Fruit fly (Drosophila melanogaster) whole organism, embryonic: ENCODE data around the gene Tm1.

ENCODE experiments used
- Bdp1 ChIP-seq: fragments of 200-800 bp; sonication (Bioruptor generic); optimal IDR thresholded peaks from 3 replicates; lab custom pipeline; 2016; ENCODE audit warnings: missing biosample characterization, missing genetic modification characterization
- Bteb2 ChIP-seq: fragments of 200-800 bp; sonication (Bioruptor generic); optimal IDR thresholded peaks from 2 replicates; lab custom pipeline; 2016; ENCODE audit warnings: missing biosample characterization, missing genetic modification characterization
- CG11560 ChIP-seq: fragments of 200-800 bp; sonication (Bioruptor generic); IDR thresholded peaks from 3 replicates; pipeline ENCODE4 v1.3.6; 2022; ENCODE audit warnings: missing biosample characterization, missing genetic modification characterization
- CG12744 ChIP-seq: fragments of 200-800 bp; sonication (Bioruptor generic); optimal IDR thresholded peaks from 2 replicates; lab custom pipeline; 2016; ENCODE audit warnings: missing biosample characterization, missing genetic modification characterization
- CG14441 ChIP-seq: fragments of 200-800 bp; sonication (Bioruptor generic); IDR thresholded peaks from 2 replicates; pipeline ENCODE4 v1.3.6; 2022; ENCODE audit warnings: missing biosample characterization, missing genetic modification characterization
- CG15696 ChIP-seq: fragments of 200-800 bp; sonication (Bioruptor generic); optimal IDR thresholded peaks from 2 replicates; lab custom pipeline; 2019; ENCODE audit warnings: missing biosample characterization, mild to moderate bottlenecking, missing genetic modification characterization, moderate library complexity
- CG17802 ChIP-seq: fragments of 200-800 bp; sonication (Bioruptor generic); optimal IDR thresholded peaks from 2 replicates; lab custom pipeline; 2018; ENCODE audit warnings: missing biosample characterization, mild to moderate bottlenecking, missing genetic modification characterization, moderate library complexity
- CG2116 ChIP-seq: fragments of 200-800 bp; sonication (Bioruptor generic); optimal IDR thresholded peaks from 3 replicates; lab custom pipeline; 2018; ENCODE audit warnings: missing biosample characterization, mild to moderate bottlenecking, missing genetic modification characterization
- CG2120 ChIP-seq: fragments of 200-800 bp; sonication (Bioruptor generic); optimal IDR thresholded peaks from 3 replicates; lab custom pipeline; 2016; ENCODE audit warnings: missing biosample characterization, missing genetic modification characterization
- CG30403 ChIP-seq: fragments of 200-800 bp; sonication (Bioruptor generic); optimal IDR thresholded peaks from 3 replicates; lab custom pipeline; 2016; ENCODE audit warnings: missing biosample characterization, missing genetic modification characterization
- CG32772 ChIP-seq: fragments of 200-800 bp; sonication (Bioruptor generic); IDR thresholded peaks from 2 replicates; pipeline ENCODE4 v1.3.6; 2022; ENCODE audit warnings: missing biosample characterization, missing genetic modification characterization
- CG33213 ChIP-seq: fragments of 200-800 bp; sonication (Bioruptor generic); optimal IDR thresholded peaks from 3 replicates; lab custom pipeline; 2016; ENCODE audit warnings: missing biosample characterization, missing genetic modification characterization
- CG3407 ChIP-seq: fragments of 200-800 bp; sonication (Bioruptor generic); optimal IDR thresholded peaks from 2 replicates; lab custom pipeline; 2018; ENCODE audit warnings: missing biosample characterization, mild to moderate bottlenecking, missing genetic modification characterization
- CG34224 ChIP-seq: fragments of 200-800 bp; sonication (Bioruptor generic); IDR thresholded peaks from 3 replicates; pipeline ENCODE4 v1.3.6; 2022; ENCODE audit warnings: missing biosample characterization, missing genetic modification characterization; ENCODE audit not compliant: partially characterized antibody
- CG6791 ChIP-seq: fragments of 200-800 bp; sonication (Bioruptor generic); IDR thresholded peaks from 3 replicates; pipeline ENCODE4 v1.3.6; 2022; ENCODE audit warnings: missing biosample characterization, missing genetic modification characterization; ENCODE audit not compliant: partially characterized antibody
- CG6813 ChIP-seq: fragments of 200-800 bp; sonication (Bioruptor generic); optimal IDR thresholded peaks from 2 replicates; lab custom pipeline; 2017; ENCODE audit warnings: missing biosample characterization, missing genetic modification characterization, mild to moderate bottlenecking, moderate library complexity, missing genetic modification reagents
- CG7271 ChIP-seq: fragments of 200-800 bp; sonication (Bioruptor generic); optimal IDR thresholded peaks from 2 replicates; lab custom pipeline; 2018; ENCODE audit warnings: missing biosample characterization, mild to moderate bottlenecking, missing genetic modification characterization, moderate library complexity
- CG7839 ChIP-seq: fragments of 200-800 bp; sonication (Bioruptor generic); optimal IDR thresholded peaks from 3 replicates; lab custom pipeline; 2018; ENCODE audit warnings: missing biosample characterization, mild to moderate bottlenecking, missing genetic modification characterization, moderate library complexity
- CoRest ChIP-seq: fragments of 200-800 bp; sonication (Bioruptor generic); optimal IDR thresholded peaks from 3 replicates; lab custom pipeline; 2018; ENCODE audit warnings: missing biosample characterization, mild to moderate bottlenecking, missing genetic modification characterization, moderate library complexity
- Dp ChIP-seq: fragments of 200-800 bp; sonication (Bioruptor generic); optimal IDR thresholded peaks from 2 replicates; lab custom pipeline; 2018; ENCODE audit warnings: missing biosample characterization, mild to moderate bottlenecking, missing genetic modification characterization, moderate library complexity
- Eip74EF ChIP-seq, 2 experiments: fragments of 200-800 bp in 1 of 2; fragments of >200 bp in 1 of 2; sonication (Bioruptor generic) in 1 of 2; optimal IDR thresholded peaks; 2 replicates each; lab custom pipeline; 2017 to 2019; ENCODE audit warnings: missing biosample characterization in 2 of 2, missing genetic modification characterization in 2 of 2, mild to moderate bottlenecking in 1 of 2, moderate library complexity in 1 of 2
- HLH3B ChIP-seq: fragments of 200-800 bp; sonication (Bioruptor generic); IDR thresholded peaks from 2 replicates; pipeline ENCODE4 v1.3.6; 2022; ENCODE audit warnings: missing biosample characterization, missing genetic modification characterization
- Hand ChIP-seq: fragments of 200-800 bp; sonication (Bioruptor generic); optimal IDR thresholded peaks from 2 replicates; lab custom pipeline; 2017; ENCODE audit warnings: mild to moderate bottlenecking, missing biosample characterization, missing genetic modification reagents, missing genetic modification characterization
- Med ChIP-seq: fragments of 200-800 bp; sonication (Bioruptor generic); peaks from one replicate; lab custom pipeline; 2016; ENCODE audit warnings: missing biosample characterization, missing genetic modification characterization, mild to moderate bottlenecking, inconsistent platforms, moderate library complexity
- NC2β ChIP-seq: fragments of 200-800 bp; sonication (Bioruptor generic); optimal IDR thresholded peaks from 2 replicates; lab custom pipeline; 2016; ENCODE audit warnings: missing biosample characterization, missing genetic modification characterization
- Rfx ChIP-seq: fragments of 200-800 bp; sonication (Bioruptor generic); IDR thresholded peaks from 2 replicates; pipeline ENCODE4 v1.3.6; 2022; ENCODE audit warnings: missing biosample characterization, missing genetic modification characterization
- Scr ChIP-seq: fragments of 200-800 bp; sonication (Bioruptor generic); IDR thresholded peaks from 2 replicates; pipeline ENCODE4 v1.3.6; 2022; ENCODE audit warnings: missing biosample characterization, missing genetic modification characterization; ENCODE audit not compliant: partially characterized antibody
- Sin3A ChIP-seq: fragments of >200 bp; optimal IDR thresholded peaks from 2 replicates; lab custom pipeline; 2018
- Sox102F ChIP-seq: fragments of 200-800 bp; sonication (Bioruptor generic); optimal IDR thresholded peaks from 2 replicates; lab custom pipeline; 2018; ENCODE audit warnings: missing biosample characterization, mild to moderate bottlenecking, missing genetic modification characterization, moderate library complexity
- ci ChIP-seq: fragments of 200-800 bp; sonication (Bioruptor generic); IDR thresholded peaks from 3 replicates; pipeline ENCODE4 v1.3.6; 2022; ENCODE audit warnings: missing biosample characterization, missing genetic modification characterization
- dan ChIP-seq: fragments of 200-800 bp; sonication (Bioruptor generic); IDR thresholded peaks from 2 replicates; pipeline ENCODE4 v1.3.6; 2022; ENCODE audit warnings: missing biosample characterization, missing genetic modification characterization
- disco-r ChIP-seq: fragments of 200-800 bp; sonication (Bioruptor generic); optimal IDR thresholded peaks from 2 replicates; lab custom pipeline; 2016; ENCODE audit warnings: missing biosample characterization, missing genetic modification characterization
- esg ChIP-seq: fragments of 200-800 bp; sonication (Bioruptor generic); conservative IDR thresholded peaks from 2 replicates; pipeline ENCODE4 v1.3.6; 2022; ENCODE audit warnings: missing biosample characterization, missing genetic modification characterization
- eve ChIP-seq, 2 experiments: fragments of >200 bp; optimal IDR thresholded peaks; 2 replicates each; lab custom pipeline; 2017; ENCODE audit warnings: missing biosample characterization in 2 of 2, missing genetic modification characterization in 2 of 2
- ewg ChIP-seq: fragments of 200-800 bp; sonication (Bioruptor generic); optimal IDR thresholded peaks from 3 replicates; lab custom pipeline; 2017; ENCODE audit warnings: mild to moderate bottlenecking, missing biosample characterization, missing genetic modification reagents, missing genetic modification characterization
- exex ChIP-seq: fragments of 200-800 bp; sonication (Bioruptor generic); optimal IDR thresholded peaks from 4 replicates; lab custom pipeline; 2018; ENCODE audit warnings: missing biosample characterization, mild to moderate bottlenecking, missing genetic modification characterization, moderate library complexity
- fd102C ChIP-seq: fragments of 200-800 bp; sonication (Bioruptor generic); optimal IDR thresholded peaks from 2 replicates; lab custom pipeline; 2018; ENCODE audit warnings: missing biosample characterization, mild to moderate bottlenecking, missing genetic modification characterization, moderate library complexity
- fd64A ChIP-seq: fragments of 200-800 bp; sonication (Bioruptor generic); optimal IDR thresholded peaks from 3 replicates; lab custom pipeline; 2018; ENCODE audit warnings: missing biosample characterization, mild to moderate bottlenecking, missing genetic modification characterization
- gem ChIP-seq: fragments of 200-800 bp; sonication (Bioruptor generic); optimal IDR thresholded peaks from 2 replicates; lab custom pipeline; 2019; ENCODE audit warnings: missing biosample characterization, mild to moderate bottlenecking, missing genetic modification characterization, moderate library complexity
- hkb ChIP-seq, 2 experiments: fragments of 200-800 bp in 1 of 2; fragments of >200 bp in 1 of 2; sonication (Bioruptor generic) in 1 of 2; IDR thresholded peaks in 1 of 2; optimal IDR thresholded peaks in 1 of 2; 2 replicates each; pipeline versions ENCODE4 v1.3.6 to Lab custom; 2017 to 2022; ENCODE audit warnings: missing biosample characterization in 1 of 2, missing genetic modification characterization in 1 of 2
- inv ChIP-seq: fragments of 200-800 bp; sonication (Bioruptor generic); IDR thresholded peaks from 2 replicates; pipeline ENCODE4 v1.3.6; 2022; ENCODE audit warnings: missing biosample characterization, missing genetic modification characterization; ENCODE audit not compliant: partially characterized antibody
- ken ChIP-seq: fragments of 200-800 bp; sonication (Bioruptor generic); IDR thresholded peaks from 3 replicates; pipeline ENCODE4 v1.3.6; 2022; ENCODE audit warnings: missing biosample characterization, missing genetic modification characterization
- lab ChIP-seq: fragments of 200-800 bp; sonication (Bioruptor generic); optimal IDR thresholded peaks from 3 replicates; lab custom pipeline; 2017; ENCODE audit warnings: missing biosample characterization, missing genetic modification characterization, mild to moderate bottlenecking, moderate library complexity, missing genetic modification reagents
- nmo ChIP-seq: fragments of 200-800 bp; sonication (Bioruptor generic); optimal IDR thresholded peaks from 2 replicates; lab custom pipeline; 2018; ENCODE audit warnings: missing biosample characterization, mild to moderate bottlenecking, missing genetic modification characterization, moderate library complexity
- phol ChIP-seq: fragments of 200-800 bp; sonication (Bioruptor generic); optimal IDR thresholded peaks from 3 replicates; lab custom pipeline; 2018; ENCODE audit warnings: missing biosample characterization, mild to moderate bottlenecking, missing genetic modification characterization, moderate library complexity
- shn ChIP-seq: fragments of 200-800 bp; sonication (Bioruptor generic); optimal IDR thresholded peaks from 3 replicates; lab custom pipeline; 2016; ENCODE audit warnings: missing biosample characterization, missing genetic modification characterization
- sim ChIP-seq: fragments of 200-800 bp; sonication (Bioruptor generic); IDR thresholded peaks from 2 replicates; pipeline ENCODE4 v1.3.6; 2022; ENCODE audit warnings: missing biosample characterization, missing genetic modification characterization
- tll ChIP-seq, 2 experiments: fragments of 200-800 bp in 1 of 2; fragments of >200 bp in 1 of 2; sonication (Bioruptor generic) in 1 of 2; optimal IDR thresholded peaks; 2 replicates each; lab custom pipeline; 2017 to 2019; ENCODE audit warnings: missing biosample characterization in 2 of 2, missing genetic modification characterization in 2 of 2, mild to moderate bottlenecking in 1 of 2, moderate library complexity in 1 of 2
- tna ChIP-seq: fragments of 200-800 bp; sonication (Bioruptor generic); IDR thresholded peaks from 2 replicates; pipeline ENCODE4 v1.3.6; 2022; ENCODE audit warnings: missing biosample characterization, missing genetic modification characterization; ENCODE audit not compliant: partially characterized antibody

Tm1 gene

dm6 chr3R:15330472-15330871 is 52.5 kb downstream of the Tm1 start, which contains the start of gene mRpL9 (continued):
- no peak for TF ChIP-seq lab (GFP tag; lab: Kevin White, UChicago)
- no peak for TF ChIP-seq inv
- TF ChIP-seq ken (GFP tag; lab: Robert Waterston, UW), result no peak
- no peak for TF ChIP-seq fd64A (GFP tag; lab: Kevin White, UChicago)
- TF ChIP-seq sim (GFP tag; lab: Robert Waterston, UW), result no peak
- TF ChIP-seq Bteb2 (GFP tag; lab: Kevin White, UChicago), result peak; percentile 12
- peak; percentile 16 for TF ChIP-seq CG2116 (GFP tag; lab: Kevin White, UChicago)
- TF ChIP-seq phol (tag; lab: Kevin White, UChicago), result peak; percentile 52
- no peak for TF ChIP-seq hkb (optimal IDR thresholded peaks at IDR 0.05; lab: Kevin White, UChicago)
- no peak for TF ChIP-seq hkb (GFP tag; IDR thresholded peaks at IDR 0.05; lab: Robert Waterston, UW)
- TF ChIP-seq CG7839 (tag; lab: Kevin White, UChicago), result no peak
- TF ChIP-seq Med (GFP tag; lab: Kevin White, UChicago), result peak; percentile 78
- TF ChIP-seq Hand, result no peak
- TF ChIP-seq Bdp1 (GFP tag; lab: Kevin White, UChicago), result no peak
- no peak for TF ChIP-seq CG17802 (tag; lab: Kevin White, UChicago)
- TF ChIP-seq dan (GFP tag; lab: Robert Waterston, UW), result no peak
- peak; percentile 34 for TF ChIP-seq nmo (GFP tag; lab: Kevin White, UChicago)
- no peak for TF ChIP-seq CG3407 (GFP tag; lab: Kevin White, UChicago)
- TF ChIP-seq esg (GFP tag; lab: Robert Waterston, UW), result no peak
- TF ChIP-seq disco-r (GFP tag; lab: Kevin White, UChicago), result no peak
- no peak for TF ChIP-seq NC2β
- no peak for TF ChIP-seq tna (GFP tag; lab: Robert Waterston, UW)
- TF ChIP-seq CG32772, result no peak
- TF ChIP-seq Eip74EF (GFP tag; optimal IDR thresholded peaks at IDR 0.05; lab: Kevin White, UChicago), result no peak
- TF ChIP-seq gem (tag; lab: Kevin White, UChicago), result no peak
- no peak for TF ChIP-seq fd102C (GFP tag; lab: Kevin White, UChicago)
- no peak for TF ChIP-seq CG6813 (GFP tag; lab: Kevin White, UChicago)
- TF ChIP-seq CG6791 (GFP tag; lab: Robert Waterston, UW), result no peak
- TF ChIP-seq Sox102F (GFP tag; lab: Kevin White, UChicago), result no peak
- peak; percentile 27; the same call in 1 of the 2 replicates for TF ChIP-seq Scr (GFP tag; lab: Robert Waterston, UW)
- no peak for TF ChIP-seq ewg (GFP tag; lab: Kevin White, UChicago)
- no peak for TF ChIP-seq CG33213 (GFP tag; lab: Kevin White, UChicago)
- peak; percentile 5 for TF ChIP-seq CG12744 (GFP tag; lab: Kevin White, UChicago)
- no peak for TF ChIP-seq CG11560 (tag; lab: Robert Waterston, UW)
- peak; percentile 43 for TF ChIP-seq CG30403 (GFP tag; lab: Kevin White, UChicago)
- TF ChIP-seq tll (GFP tag; optimal IDR thresholded peaks at IDR 0.05; lab: Kevin White, UChicago), result peak in 1 of 2 experiments; percentile 34
- peak; percentile 47; the same call in 1 of the 2 replicates for TF ChIP-seq Rfx
- TF ChIP-seq CG14441 (GFP tag; lab: Robert Waterston, UW), result no peak
- TF ChIP-seq CoRest (tag; lab: Kevin White, UChicago), result peak; percentile 39
- peak; percentile 61 for TF ChIP-seq Dp (GFP tag; lab: Kevin White, UChicago)
- TF ChIP-seq HLH3B (GFP tag; lab: Robert Waterston, UW), result no peak
- no peak for TF ChIP-seq eve (GFP tag; optimal IDR thresholded peaks at IDR 0.05; lab: Kevin White, UChicago)
- TF ChIP-seq CG34224 (GFP tag; lab: Robert Waterston, UW), result no peak
- TF ChIP-seq Sin3A (lab: Kevin White, UChicago), result peak; percentile 43
- 0 out of 3 replicates have a peak, but pooled peaks have one; percentile 37 for TF ChIP-seq ci (GFP tag; lab: Robert Waterston, UW)
- TF ChIP-seq exex (tag; lab: Kevin White, UChicago), result no peak
- TF ChIP-seq CG7271 (tag; lab: Kevin White, UChicago), result no peak
- peak; percentile 59 for TF ChIP-seq CG2120
- TF ChIP-seq shn (GFP tag; lab: Kevin White, UChicago), result no peak
- TF ChIP-seq CG15696 (tag; lab: Kevin White, UChicago), result no peak
